Fruit fly (Drosophila melanogaster) whole organism: ENCODE data around the gene CG15721.

Experiments
- CG8478 ChIP-seq: fragments of >200 bp; optimal IDR thresholded peaks from 2 replicates; lab custom pipeline; 2018; ENCODE audit warnings: inconsistent platforms
- Dll ChIP-seq: fragments of >200 bp; optimal IDR thresholded peaks from 2 replicates; lab custom pipeline; 2017
- EcR ChIP-seq, 2 experiments: fragments of >200 bp; optimal IDR thresholded peaks; 2 replicates each; lab custom pipeline; 2017; ENCODE audit warnings: missing biosample characterization in 2 of 2, missing genetic modification characterization in 2 of 2, missing genetic modification reagents in 2 of 2
- pan ChIP-seq: fragments of >200 bp; optimal IDR thresholded peaks from 2 replicates; lab custom pipeline; 2017
- psq ChIP-seq: fragments of >200 bp; optimal IDR thresholded peaks from 2 replicates; lab custom pipeline; 2017
- usp ChIP-seq: fragments of >200 bp; optimal IDR thresholded peaks from 2 replicates; lab custom pipeline; 2017; ENCODE audit warnings: missing biosample characterization, missing genetic modification characterization, mixed read lengths

DNA sequence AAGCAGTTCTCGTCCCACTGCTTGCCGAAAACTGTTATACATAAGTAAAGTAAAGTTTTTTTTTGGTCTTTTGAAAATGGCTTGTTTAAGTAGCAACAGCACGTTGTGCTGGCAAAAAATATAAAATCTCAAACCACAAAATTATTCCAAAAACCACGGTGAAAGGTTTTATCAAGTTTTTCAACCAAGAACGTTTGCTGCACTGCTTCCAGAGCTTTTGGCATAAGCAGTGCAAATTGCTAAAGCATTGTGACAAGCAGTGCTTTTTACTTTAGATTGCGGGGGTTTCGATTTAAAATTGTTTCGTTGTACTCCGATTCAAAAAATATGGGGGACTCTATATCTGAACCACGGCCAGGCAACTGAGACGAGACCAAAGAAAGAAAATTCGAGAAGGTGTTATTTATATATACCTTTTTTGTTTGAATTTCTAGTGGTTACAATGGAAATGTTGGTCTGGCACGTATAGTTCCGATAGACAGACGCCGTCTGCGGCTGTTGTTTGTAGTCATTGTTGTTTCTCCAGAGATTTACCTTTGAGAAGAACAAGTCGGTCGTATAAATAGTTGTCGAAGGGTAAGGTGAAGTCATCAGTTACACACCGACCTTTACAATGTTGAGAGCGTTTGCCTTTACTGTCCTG, 3.1 kb upstream of the CG15721 start, which contains the start of gene Mur11Da:
- no peak for TF ChIP-seq psq (lab: Kevin White, UChicago)
- TF ChIP-seq CG8478 (lab: Kevin White, UChicago): no peak
- no peak for TF ChIP-seq Dll (lab: Kevin White, UChicago)
- no peak for TF ChIP-seq usp (GFP tag; lab: Kevin White, UChicago)
- TF ChIP-seq EcR (GFP tag; optimal IDR thresholded peaks at IDR 0.05; lab: Kevin White, UChicago): no peak
- no peak for TF ChIP-seq pan
